Fruit fly (Drosophila melanogaster) Kc167 (cell line): ENCODE data around the gene CG12605.

Source experiments
- Myc ChIP-seq: fragments of >200 bp; optimal IDR thresholded peaks from 2 replicates; lab custom pipeline; 2017; ENCODE audit warnings: missing external identifiers
- Sin3A ChIP-seq: fragments of >200 bp; optimal IDR thresholded peaks from 2 replicates; lab custom pipeline; 2018; ENCODE audit warnings: missing external identifiers
- h ChIP-seq: fragments of >200 bp; optimal IDR thresholded peaks from 3 replicates; lab custom pipeline; 2018; ENCODE audit warnings: missing external identifiers
- insv ChIP-seq: fragments of >200 bp; optimal IDR thresholded peaks from 3 replicates; lab custom pipeline; 2018; ENCODE audit warnings: missing external identifiers
- psq ChIP-seq: fragments of >200 bp; optimal IDR thresholded peaks from 2 replicates; lab custom pipeline; 2017; ENCODE audit warnings: missing external identifiers
- ttk ChIP-seq: sonication (Bioruptor generic); optimal IDR thresholded peaks from 2 replicates; lab custom pipeline; 2017; ENCODE audit warnings: missing external identifiers

The CG12605 gene

DNA sequence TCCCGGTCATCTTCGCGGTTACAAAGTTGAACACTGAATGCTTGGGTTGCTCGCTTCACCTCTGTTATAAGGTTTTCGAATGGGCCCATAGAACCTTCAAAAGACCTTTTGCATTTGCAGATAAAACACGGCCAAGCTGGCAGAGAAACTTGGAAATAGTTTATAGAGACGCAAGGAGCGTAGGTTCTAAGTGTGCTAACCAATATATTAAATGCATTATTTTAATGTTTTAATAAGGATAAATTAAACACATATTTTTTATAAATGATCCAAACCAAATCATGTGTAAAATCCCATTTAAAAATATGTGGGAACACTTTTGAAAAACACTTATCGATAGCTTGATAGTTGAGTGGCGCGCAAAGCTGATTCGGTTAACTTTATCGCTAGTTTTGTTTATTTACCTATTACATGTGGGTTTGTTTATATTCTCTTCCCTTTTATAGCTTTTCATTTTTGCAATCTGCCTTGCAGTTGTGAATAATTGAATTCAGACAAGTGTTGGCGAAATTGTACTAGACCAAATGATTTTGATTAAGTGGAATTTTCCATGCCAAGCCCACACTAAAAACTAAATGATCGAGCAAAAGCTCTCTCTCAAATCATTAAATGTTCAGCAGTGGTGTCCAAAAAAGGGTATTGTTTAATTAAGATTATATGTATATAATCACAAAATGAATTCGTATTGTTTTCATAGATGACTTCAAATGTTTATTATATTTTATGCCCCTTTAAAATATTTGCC lies 24.3 kb downstream of the CG12605 start, which contains the start of gene CG12766:
TSS of gene CG12766 (minus strand) at position 51 of the 745 bp plus-strand sequence.
- TF ChIP-seq h: no peak
- no peak for TF ChIP-seq Myc
- TF ChIP-seq psq (lab: Kevin White, UChicago): no peak
- no peak for TF ChIP-seq Sin3A (lab: Kevin White, UChicago)
- TF ChIP-seq ttk (lab: Kevin White, UChicago): no peak
- no peak for TF ChIP-seq insv (lab: Kevin White, UChicago)

DNA sequence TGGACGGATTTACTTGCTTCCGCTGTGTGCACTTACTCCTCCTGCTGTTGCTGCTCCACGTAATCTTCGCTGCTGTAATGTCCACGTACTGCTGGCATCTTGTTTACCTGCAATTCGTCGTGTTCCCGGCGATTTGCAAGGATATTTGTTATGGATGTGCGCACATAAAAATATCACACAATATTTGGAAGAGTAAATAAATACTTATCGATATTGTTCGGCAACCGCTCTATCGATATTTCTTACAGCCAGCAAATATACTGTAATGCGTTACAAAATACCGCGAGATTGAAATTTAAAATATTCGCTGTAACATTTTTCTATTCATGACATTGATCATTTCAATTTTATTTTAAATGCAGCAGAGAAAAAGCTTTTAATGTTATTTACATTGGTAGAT lies 26.8 kb downstream of the CG12605 start, which contains the start of gene CG10866:
TSS of gene CG10866 (minus strand) at position 187 of the 400 bp plus-strand sequence.
- TF ChIP-seq ttk (lab: Kevin White, UChicago) (no peak), Sin3A (lab: Kevin White, UChicago) (no peak), h (no peak), psq (lab: Kevin White, UChicago) (no peak), insv (lab: Kevin White, UChicago) (no peak), Myc (no peak)

dm6 chr3L:3935567-3936207 lies 28.9 kb downstream of the CG12605 start, which contains the start of gene Eip63F-1:
Eip63F-1 (minus strand) TSS chr3L:3935617.
- TF ChIP-seq psq (lab: Kevin White, UChicago) (no peak), insv (lab: Kevin White, UChicago) (no peak), h (no peak), Myc (no peak), Sin3A (lab: Kevin White, UChicago) (no peak), ttk (lab: Kevin White, UChicago) (no peak)

dm6 chr3L:3934110-3934509 lies 30.5 kb downstream of the CG12605 start:
- TF ChIP-seq ttk (lab: Kevin White, UChicago) (no peak), Myc (no peak), psq (lab: Kevin White, UChicago) (no peak), Sin3A (lab: Kevin White, UChicago) (no peak)

DNA sequence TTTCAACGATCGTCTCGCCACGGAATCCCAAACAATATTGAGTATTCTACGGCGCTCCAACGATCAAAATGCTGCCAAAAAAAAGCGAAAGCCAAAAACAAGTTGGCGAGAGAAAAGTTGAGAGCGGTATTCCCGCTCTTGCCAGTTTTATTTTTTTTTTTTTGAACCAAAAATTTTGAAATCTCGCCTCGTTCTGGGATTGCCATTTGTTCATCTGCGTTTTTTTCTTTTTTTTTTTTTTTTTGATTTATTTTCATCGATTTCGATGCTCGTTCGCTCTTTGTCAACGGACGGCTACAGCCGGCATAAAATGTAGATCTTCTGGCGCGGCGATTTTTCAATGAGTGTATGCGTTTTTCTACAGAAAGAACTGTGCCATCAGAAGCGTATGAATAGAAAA lies 31.0 kb downstream of the CG12605 start:
- TF ChIP-seq psq (lab: Kevin White, UChicago) (no peak), h (no peak), Sin3A (lab: Kevin White, UChicago) (no peak), insv (lab: Kevin White, UChicago) (no peak), ttk (lab: Kevin White, UChicago) (no peak), Myc (no peak)

dm6 chr3L:3932742-3933289 lies 31.8 kb downstream of the CG12605 start:
- TF ChIP-seq insv (lab: Kevin White, UChicago) (no peak), Sin3A (lab: Kevin White, UChicago) (no peak), h (no peak), Myc (no peak), psq (lab: Kevin White, UChicago) (no peak), ttk (lab: Kevin White, UChicago) (no peak)

dm6 chr3L:3931778-3932177 lies 32.8 kb downstream of the CG12605 start:
- no peak for TF ChIP-seq psq (lab: Kevin White, UChicago)
- TF ChIP-seq Sin3A (lab: Kevin White, UChicago): no peak
- TF ChIP-seq ttk (lab: Kevin White, UChicago): no peak
- TF ChIP-seq Myc: no peak
- TF ChIP-seq h: no peak
- TF ChIP-seq insv (lab: Kevin White, UChicago): no peak

dm6 chr3L:3930930-3931329 lies 33.6 kb downstream of the CG12605 start:
- no peak for TF ChIP-seq Myc
- no peak for TF ChIP-seq ttk (lab: Kevin White, UChicago)
- TF ChIP-seq h: no peak
- no peak for TF ChIP-seq Sin3A (lab: Kevin White, UChicago)
- no peak for TF ChIP-seq insv (lab: Kevin White, UChicago)
- TF ChIP-seq psq (lab: Kevin White, UChicago): no peak

dm6 chr3L:3929968-3930767 lies 34.4 kb downstream of the CG12605 start:
- TF ChIP-seq h (no peak), Sin3A (lab: Kevin White, UChicago) (no peak), psq (lab: Kevin White, UChicago) (no peak), insv (lab: Kevin White, UChicago) (no peak), Myc (no peak), ttk (lab: Kevin White, UChicago) (no peak)

DNA sequence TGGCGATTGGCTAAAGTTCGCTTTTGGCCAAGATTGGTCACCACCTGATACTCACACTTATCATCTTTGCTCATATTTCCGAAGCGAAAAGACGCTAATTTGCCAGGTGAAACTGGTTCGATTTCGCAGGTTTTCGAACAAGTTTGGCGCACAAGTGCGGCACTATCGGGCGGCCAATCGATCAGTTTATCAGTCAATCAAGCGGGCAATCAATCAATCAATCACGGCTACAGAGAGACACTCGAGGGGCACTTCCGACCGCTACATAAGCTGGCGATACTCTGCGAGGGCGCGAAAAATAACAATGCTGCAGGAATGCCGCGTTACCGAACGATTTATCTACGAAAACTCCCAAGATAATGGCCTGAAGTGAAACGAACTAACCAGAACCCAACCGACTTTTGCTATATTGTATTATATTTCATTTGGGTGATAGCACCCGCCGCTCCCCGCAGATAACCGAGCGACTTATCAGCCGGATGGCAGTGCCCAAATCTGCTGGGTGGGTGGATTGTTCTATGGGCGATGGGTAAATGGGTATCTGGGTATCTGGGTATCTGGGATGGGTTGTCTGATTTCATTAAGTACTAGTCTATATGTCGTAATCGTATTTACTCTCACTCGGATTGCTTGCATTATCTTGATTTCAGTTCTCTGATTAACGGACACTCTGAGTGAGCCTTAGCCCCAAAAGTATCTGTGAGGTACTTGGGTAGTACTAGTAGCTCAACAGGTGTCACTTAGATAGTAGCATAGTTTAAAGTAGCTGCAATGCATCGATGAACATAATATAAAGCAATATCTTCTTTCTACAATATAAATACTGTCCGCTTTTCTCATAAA lies 35.4 kb downstream of the CG12605 start:
- TF ChIP-seq insv (lab: Kevin White, UChicago): no peak
- TF ChIP-seq Sin3A (lab: Kevin White, UChicago): no peak
- TF ChIP-seq Myc: no peak
- no peak for TF ChIP-seq h
- TF ChIP-seq psq (lab: Kevin White, UChicago): no peak
- no peak for TF ChIP-seq ttk (lab: Kevin White, UChicago)
